Comparison of ENCODE assay signal across 1 fruit fly cellular context in genomic region chrX:12473953-12474468, dm6.
TF ChIP-seq lines count a peak whose summit lies in the region.

No protein-coding gene starts in this region.

TF ChIP-seq in whole organism, embryonic, 481 proteins besides CTCF, POLR2A, EP300 and RAD21 (continued from another document and continues in another):
- 0 out of 2 replicates have a peak, but pooled peaks have one; percentile 7 for TF ChIP-seq Rx (GFP tag; IDR thresholded peaks at IDR 0.05; lab: Robert Waterston, UW)
- peak; percentile 9 for TF ChIP-seq CG3065 (GFP tag; optimal IDR thresholded peaks at IDR 0.05; lab: Kevin White, UChicago)
- peak; percentile 79 for TF ChIP-seq odd (GFP tag; optimal IDR thresholded peaks at IDR 0.05; lab: Kevin White, UChicago)
- peak; percentile 78 for TF ChIP-seq CG32532 (GFP tag; IDR thresholded peaks at IDR 0.05; lab: Robert Waterston, UW)
- TF ChIP-seq pnt (GFP tag; optimal IDR thresholded peaks at IDR 0.05; lab: Kevin White, UChicago), result peak; percentile 14
- peak; percentile 88 for TF ChIP-seq CG17361 (GFP tag; IDR thresholded peaks at IDR 0.05; lab: Robert Waterston, UW)
- TF ChIP-seq CG7357 (GFP tag; IDR thresholded peaks at IDR 0.05; lab: Robert Waterston, UW), result peak; percentile 68
- peak; percentile 88 for TF ChIP-seq CG2712 (tag; optimal IDR thresholded peaks at IDR 0.05; lab: Kevin White, UChicago)
- no peak for TF ChIP-seq emc (GFP tag; optimal IDR thresholded peaks at IDR 0.05; lab: Kevin White, UChicago)
- peak; percentile 57 for TF ChIP-seq tin (GFP tag; optimal IDR thresholded peaks at IDR 0.05; lab: Kevin White, UChicago)
- peak; percentile 32 for TF ChIP-seq fd64A (GFP tag; optimal IDR thresholded peaks at IDR 0.05; lab: Kevin White, UChicago)
- TF ChIP-seq cato (GFP tag; optimal IDR thresholded peaks at IDR 0.05; lab: Kevin White, UChicago; ENCODE audit: borderline replicate concordance), result peak; percentile 33
- TF ChIP-seq sim (GFP tag; IDR thresholded peaks at IDR 0.05; lab: Robert Waterston, UW), result peak; percentile 53; the same call in 1 of the 2 replicates
- TF ChIP-seq row (GFP tag; IDR thresholded peaks at IDR 0.05; lab: Robert Waterston, UW), result peak; percentile 93
- TF ChIP-seq HmgZ (tag; optimal IDR thresholded peaks at IDR 0.05; lab: Kevin White, UChicago), result peak; percentile 30
- peak; percentile 36 for TF ChIP-seq CG30020 (tag; optimal IDR thresholded peaks at IDR 0.05; lab: Kevin White, UChicago)
- TF ChIP-seq CG2875 (GFP tag; optimal IDR thresholded peaks at IDR 0.05; lab: Kevin White, UChicago), result peak; percentile 50
- peak; percentile 72 for TF ChIP-seq Atf6 (GFP tag; IDR thresholded peaks at IDR 0.05; lab: Robert Waterston, UW)
- peak; percentile 45; the same call in 1 of the 2 replicates for TF ChIP-seq E2f2 (GFP tag; IDR thresholded peaks at IDR 0.05; lab: Robert Waterston, UW)
- TF ChIP-seq CG14050 (GFP tag; IDR thresholded peaks at IDR 0.05; lab: Robert Waterston, UW), result peak; percentile 71
- peak; percentile 93 for TF ChIP-seq CG2678 (tag; optimal IDR thresholded peaks at IDR 0.05; lab: Kevin White, UChicago)
- TF ChIP-seq CG1529 (GFP tag; optimal IDR thresholded peaks at IDR 0.05; lab: Kevin White, UChicago), result peak; percentile 48
- TF ChIP-seq Pdp1 (GFP tag; optimal IDR thresholded peaks at IDR 0.05; lab: Kevin White, UChicago), result peak; percentile 44 to 94
- peak; percentile 38 for TF ChIP-seq CG10654 (GFP tag; optimal IDR thresholded peaks at IDR 0.05; lab: Kevin White, UChicago)
- peak; percentile 2 for TF ChIP-seq trh (GFP tag; optimal IDR thresholded peaks at IDR 0.05; lab: Kevin White, UChicago)
- peak; percentile 84 for TF ChIP-seq PHDP (tag; optimal IDR thresholded peaks at IDR 0.05; lab: Kevin White, UChicago)
- peak; percentile 6 for TF ChIP-seq zfh2 (GFP tag; optimal IDR thresholded peaks at IDR 0.05; lab: Kevin White, UChicago)
- peak; percentile 65 for TF ChIP-seq NFAT (GFP tag; IDR thresholded peaks at IDR 0.05; lab: Robert Waterston, UW)
- TF ChIP-seq Sry-δ (GFP tag; optimal IDR thresholded peaks at IDR 0.05; lab: Kevin White, UChicago), result no peak
- TF ChIP-seq crol (GFP tag; IDR thresholded peaks at IDR 0.05; lab: Robert Waterston, UW), result 0 out of 2 replicates have a peak, but pooled peaks have one; percentile 57
- TF ChIP-seq CG15479 (GFP tag; optimal IDR thresholded peaks at IDR 0.05; lab: Kevin White, UChicago), result no peak
- TF ChIP-seq CG8924 (tag; optimal IDR thresholded peaks at IDR 0.05; lab: Kevin White, UChicago), result peak; percentile 89
- peak; percentile 76 for TF ChIP-seq CG14014 (GFP tag; IDR thresholded peaks at IDR 0.05; lab: Robert Waterston, UW)
- peak; percentile 68 for TF ChIP-seq CG17385 (GFP tag; optimal IDR thresholded peaks at IDR 0.05; lab: Kevin White, UChicago)
- no peak for TF ChIP-seq pb (GFP tag; optimal IDR thresholded peaks at IDR 0.05; lab: Kevin White, UChicago)
- peak; percentile 45 for TF ChIP-seq CG6813 (GFP tag; optimal IDR thresholded peaks at IDR 0.05; lab: Kevin White, UChicago)
- peak; percentile 69 for TF ChIP-seq stc (GFP tag; IDR thresholded peaks at IDR 0.05; lab: Robert Waterston, UW)
- 0 out of 2 replicates have a peak, but pooled peaks have one; percentile 35 for TF ChIP-seq CG11696 (GFP tag; IDR thresholded peaks at IDR 0.05; lab: Robert Waterston, UW)
- TF ChIP-seq gsb (GFP tag; IDR thresholded peaks at IDR 0.05; lab: Robert Waterston, UW), result peak; percentile 68
- peak; percentile 57 for TF ChIP-seq danr (GFP tag; IDR thresholded peaks at IDR 0.05; lab: Robert Waterston, UW)
- TF ChIP-seq Hmr (GFP tag; optimal IDR thresholded peaks at IDR 0.05; lab: Kevin White, UChicago), result peak; percentile 89
- peak; percentile 34 for TF ChIP-seq YL-1 (GFP tag; optimal IDR thresholded peaks at IDR 0.05; lab: Kevin White, UChicago)
- TF ChIP-seq BtbVII (GFP tag; optimal IDR thresholded peaks at IDR 0.05; lab: Kevin White, UChicago), result peak; percentile 83
- TF ChIP-seq CG31365 (tag; optimal IDR thresholded peaks at IDR 0.05; lab: Kevin White, UChicago), result no peak
- peak; percentile 62 for TF ChIP-seq CG6272 (GFP tag; IDR thresholded peaks at IDR 0.05; lab: Robert Waterston, UW)
- peak; percentile 9 for TF ChIP-seq CG5245 (GFP tag; optimal IDR thresholded peaks at IDR 0.05; lab: Kevin White, UChicago)
- peak; percentile 18 for TF ChIP-seq CG6654 (GFP tag; optimal IDR thresholded peaks at IDR 0.05; lab: Kevin White, UChicago)
- no peak for TF ChIP-seq luna (GFP tag; optimal IDR thresholded peaks at IDR 0.05; lab: Kevin White, UChicago)
- TF ChIP-seq CG9437 (GFP tag; optimal IDR thresholded peaks at IDR 0.05; lab: Kevin White, UChicago), result peak; percentile 74
- peak; percentile 72 for TF ChIP-seq Asciz (GFP tag; optimal IDR thresholded peaks at IDR 0.05; lab: Kevin White, UChicago)
- peak; percentile 64 for TF ChIP-seq Drgx (GFP tag; IDR thresholded peaks at IDR 0.05; lab: Robert Waterston, UW)
- peak; percentile 50 for TF ChIP-seq CG2116 (GFP tag; optimal IDR thresholded peaks at IDR 0.05; lab: Kevin White, UChicago)
- no peak for TF ChIP-seq h (optimal IDR thresholded peaks at IDR 0.05; lab: Kevin White, UChicago)
- peak; percentile 72; the same call in 1 of the 2 replicates for TF ChIP-seq al (GFP tag; IDR thresholded peaks at IDR 0.05; lab: Robert Waterston, UW)
- peak; percentile 6 for TF ChIP-seq slou (GFP tag; optimal IDR thresholded peaks at IDR 0.05; lab: Kevin White, UChicago)
- peak; percentile 84 for TF ChIP-seq CG12391 (tag; optimal IDR thresholded peaks at IDR 0.05; lab: Kevin White, UChicago)
- TF ChIP-seq GATAe (GFP tag; conservative IDR thresholded peaks at IDR 0.05; lab: Robert Waterston, UW), result no peak
- TF ChIP-seq pita (GFP tag; optimal IDR thresholded peaks at IDR 0.05; lab: Kevin White, UChicago), result no peak
- no peak for TF ChIP-seq amos (GFP tag; IDR thresholded peaks at IDR 0.05; lab: Robert Waterston, UW; ENCODE audit: partially characterized antibody)
- peak; percentile 68 for TF ChIP-seq Usf (GFP tag; optimal IDR thresholded peaks at IDR 0.05; lab: Kevin White, UChicago)
- TF ChIP-seq CG18262 (tag; optimal IDR thresholded peaks at IDR 0.05; lab: Kevin White, UChicago), result peak; percentile 85
- peak in 1 of 2 experiments; percentile 59 for TF ChIP-seq Eip74EF (GFP tag; optimal IDR thresholded peaks at IDR 0.05; lab: Kevin White, UChicago)
- TF ChIP-seq CG9215 (GFP tag; IDR thresholded peaks at IDR 0.05; lab: Robert Waterston, UW), result peak; percentile 82
- TF ChIP-seq kah (GFP tag; optimal IDR thresholded peaks at IDR 0.05; lab: Kevin White, UChicago), result peak; percentile 53
- TF ChIP-seq CG32767 (GFP tag; IDR thresholded peaks at IDR 0.05; lab: Robert Waterston, UW), result peak; percentile 18; the same call in 1 of the 2 replicates
- peak; percentile 83 for TF ChIP-seq sug (tag; optimal IDR thresholded peaks at IDR 0.05; lab: Kevin White, UChicago)
- peak; percentile 72 for TF ChIP-seq Hand (GFP tag; optimal IDR thresholded peaks at IDR 0.05; lab: Kevin White, UChicago)
- no peak for TF ChIP-seq Elba2 (GFP tag; optimal IDR thresholded peaks at IDR 0.05; lab: Kevin White, UChicago)
- peak; percentile 62 for TF ChIP-seq CG13894 (tag; optimal IDR thresholded peaks at IDR 0.05; lab: Kevin White, UChicago)
- no peak for TF ChIP-seq eyg (GFP tag; optimal IDR thresholded peaks at IDR 0.05; lab: Kevin White, UChicago)
- no peak for TF ChIP-seq HLHmδ (GFP tag; optimal IDR thresholded peaks at IDR 0.05; lab: Kevin White, UChicago)
- TF ChIP-seq CG14710 (tag; optimal IDR thresholded peaks at IDR 0.05; lab: Kevin White, UChicago), result peak; percentile 77
- TF ChIP-seq Dek (tag; optimal IDR thresholded peaks at IDR 0.05; lab: Kevin White, UChicago), result peak; percentile 82
- TF ChIP-seq ranshi (GFP tag; IDR thresholded peaks at IDR 0.05; lab: Robert Waterston, UW), result peak; percentile 57; the same call in 1 of the 2 replicates
- 0 out of 3 replicates have a peak, but pooled peaks have one; percentile 28 for TF ChIP-seq ase (GFP tag; IDR thresholded peaks at IDR 0.05; lab: Robert Waterston, UW)
- TF ChIP-seq CG3838 (GFP tag; optimal IDR thresholded peaks at IDR 0.05; lab: Kevin White, UChicago), result peak; percentile 1
- peak; percentile 84 for TF ChIP-seq CG9817 (tag; optimal IDR thresholded peaks at IDR 0.05; lab: Kevin White, UChicago)
- no peak for TF ChIP-seq CG10321 (GFP tag; IDR thresholded peaks at IDR 0.05; lab: Robert Waterston, UW)
- TF ChIP-seq Poxn (GFP tag; IDR thresholded peaks at IDR 0.05; lab: Robert Waterston, UW), result no peak
- peak; percentile 72 for TF ChIP-seq Aef1 (GFP tag; IDR thresholded peaks at IDR 0.05; lab: Robert Waterston, UW)
- TF ChIP-seq NC2β (GFP tag; optimal IDR thresholded peaks at IDR 0.05; lab: Kevin White, UChicago), result no peak
- TF ChIP-seq Fer1 (GFP tag; optimal IDR thresholded peaks at IDR 0.05; lab: Kevin White, UChicago), result peak; percentile 86
- peak; percentile 80 for TF ChIP-seq CG10147 (GFP tag; optimal IDR thresholded peaks at IDR 0.05; lab: Kevin White, UChicago)
- no peak for TF ChIP-seq nerfin-2 (GFP tag; IDR thresholded peaks at IDR 0.05; lab: Robert Waterston, UW; ENCODE audit: partially characterized antibody)
- TF ChIP-seq Med (GFP tag; lab: Kevin White, UChicago), result peak; percentile 81
- peak; percentile 44; the same call in 1 of the 2 replicates for TF ChIP-seq MBD-R2 (GFP tag; IDR thresholded peaks at IDR 0.05; lab: Robert Waterston, UW)
- TF ChIP-seq esg (GFP tag; conservative IDR thresholded peaks at IDR 0.05; lab: Robert Waterston, UW), result peak; percentile 78
- peak; percentile 70 for TF ChIP-seq CG13775 (GFP tag; optimal IDR thresholded peaks at IDR 0.05; lab: Kevin White, UChicago)
- TF ChIP-seq pfk (GFP tag; optimal IDR thresholded peaks at IDR 0.05; lab: Kevin White, UChicago), result no peak
- peak; percentile 87 for TF ChIP-seq CG11504 (tag; optimal IDR thresholded peaks at IDR 0.05; lab: Kevin White, UChicago)
- TF ChIP-seq pan (optimal IDR thresholded peaks at IDR 0.05; lab: Kevin White, UChicago), result no peak
- peak in 1 of 2 experiments; percentile 79 for TF ChIP-seq pan (GFP tag; optimal IDR thresholded peaks at IDR 0.05 in 1 of 2, IDR thresholded peaks at IDR 0.05 in 1 of 2)
- peak; percentile 75 for TF ChIP-seq Ada2b (GFP tag; IDR thresholded peaks at IDR 0.05; lab: Robert Waterston, UW)
- no peak for TF ChIP-seq MESR4 (GFP tag; optimal IDR thresholded peaks at IDR 0.05; lab: Kevin White, UChicago)
- TF ChIP-seq CG12299 (tag; optimal IDR thresholded peaks at IDR 0.05; lab: Kevin White, UChicago), result peak; percentile 73
- peak; percentile 20 for TF ChIP-seq CG7928 (GFP tag; optimal IDR thresholded peaks at IDR 0.05; lab: Kevin White, UChicago)
- no peak for TF ChIP-seq dimm (GFP tag; IDR thresholded peaks at IDR 0.05; lab: Robert Waterston, UW)
- TF ChIP-seq wek (GFP tag; optimal IDR thresholded peaks at IDR 0.05; lab: Kevin White, UChicago), result no peak
- peak; percentile 21 for TF ChIP-seq CG4617 (GFP tag; optimal IDR thresholded peaks at IDR 0.05; lab: Kevin White, UChicago; ENCODE audit: borderline replicate concordance)
- peak; percentile 69 for TF ChIP-seq CG12155 (GFP tag; optimal IDR thresholded peaks at IDR 0.05; lab: Kevin White, UChicago)
- TF ChIP-seq Doc2 (GFP tag; IDR thresholded peaks at IDR 0.05; lab: Robert Waterston, UW), result 0 out of 2 replicates have a peak, but pooled peaks have one; percentile 7
- peak; percentile 23 for TF ChIP-seq slp2 (GFP tag; optimal IDR thresholded peaks at IDR 0.05; lab: Kevin White, UChicago)
- TF ChIP-seq CG9876 (GFP tag; optimal IDR thresholded peaks at IDR 0.05; lab: Kevin White, UChicago), result no peak
- TF ChIP-seq Dip2 (GFP tag; IDR thresholded peaks at IDR 0.05; lab: Robert Waterston, UW), result peak; percentile 44; the same call in 1 of the 2 replicates
- no peak for TF ChIP-seq Nf-YA (GFP tag; IDR thresholded peaks at IDR 0.05; lab: Robert Waterston, UW)
- TF ChIP-seq sqz (GFP tag; optimal IDR thresholded peaks at IDR 0.05; lab: Kevin White, UChicago), result peak; percentile 57
- no peak for TF ChIP-seq CG17186 (GFP tag; optimal IDR thresholded peaks at IDR 0.05; lab: Kevin White, UChicago)
- TF ChIP-seq CG12769 (tag; optimal IDR thresholded peaks at IDR 0.05; lab: Kevin White, UChicago), result no peak
- TF ChIP-seq NC2α (GFP tag; optimal IDR thresholded peaks at IDR 0.05; lab: Kevin White, UChicago), result no peak
- peak; percentile 55; the same call in 2 of the 4 replicates for TF ChIP-seq Gug (GFP tag; IDR thresholded peaks at IDR 0.05; lab: Robert Waterston, UW)
- TF ChIP-seq CG14860 (GFP tag; IDR thresholded peaks at IDR 0.05; lab: Robert Waterston, UW; ENCODE audit: partially characterized antibody), result no peak
- TF ChIP-seq ash1 (GFP tag; optimal IDR thresholded peaks at IDR 0.05; lab: Kevin White, UChicago), result no peak
- peak; percentile 36; the same call in 1 of the 2 replicates for TF ChIP-seq CG17612 (GFP tag; IDR thresholded peaks at IDR 0.05; lab: Robert Waterston, UW)
- TF ChIP-seq caup (GFP tag; optimal IDR thresholded peaks at IDR 0.05; lab: Kevin White, UChicago; ENCODE audit: severe bottlenecking), result peak; percentile 74
- TF ChIP-seq CG7987 (GFP tag; optimal IDR thresholded peaks at IDR 0.05; lab: Kevin White, UChicago), result peak; percentile 71
- TF ChIP-seq Ssrp (tag; optimal IDR thresholded peaks at IDR 0.05; lab: Kevin White, UChicago), result peak; percentile 80
- TF ChIP-seq corto (GFP tag; optimal IDR thresholded peaks at IDR 0.05; lab: Kevin White, UChicago), result no peak
- TF ChIP-seq en (GFP tag; optimal IDR thresholded peaks at IDR 0.05; lab: Kevin White, UChicago), result no peak
- TF ChIP-seq vvl (GFP tag; IDR thresholded peaks at IDR 0.05; lab: Robert Waterston, UW), result peak; percentile 80
- TF ChIP-seq CG10209 (GFP tag; optimal IDR thresholded peaks at IDR 0.05; lab: Kevin White, UChicago), result peak; percentile 78
- TF ChIP-seq CG4328 (GFP tag; optimal IDR thresholded peaks at IDR 0.05; lab: Kevin White, UChicago), result peak; percentile 79
- TF ChIP-seq CG15601 (tag; optimal IDR thresholded peaks at IDR 0.05; lab: Kevin White, UChicago), result peak; percentile 72
- peak; percentile 58 for TF ChIP-seq Chrac-16 (GFP tag; optimal IDR thresholded peaks at IDR 0.05; lab: Kevin White, UChicago)
- TF ChIP-seq zen2 (GFP tag; IDR thresholded peaks at IDR 0.05; lab: Robert Waterston, UW; ENCODE audit: partially characterized antibody), result no peak
- peak; percentile 80 for TF ChIP-seq fd96Cb (tag; optimal IDR thresholded peaks at IDR 0.05; lab: Kevin White, UChicago)
- TF ChIP-seq CG17568 (GFP tag; optimal IDR thresholded peaks at IDR 0.05; lab: Kevin White, UChicago), result peak; percentile 39
- TF ChIP-seq CG11695 (GFP tag; IDR thresholded peaks at IDR 0.05; lab: Robert Waterston, UW), result peak; percentile 79
- TF ChIP-seq cas (GFP tag; IDR thresholded peaks at IDR 0.05; lab: Robert Waterston, UW), result 0 out of 2 replicates have a peak, but pooled peaks have one; percentile 22
- TF ChIP-seq mam (GFP tag; optimal IDR thresholded peaks at IDR 0.05; lab: Kevin White, UChicago), result peak; percentile 38
